Worm (Caenorhabditis elegans) whole organism, L1 larva: ENCODE data around the gene Y53G8AR.9.

ENCODE experiments used
- F16B12.6 ChIP-seq: fragments of 150-350 bp; optimal IDR thresholded peaks from 2 replicates; lab custom pipeline; 2014; ENCODE audit warnings: missing biosample characterization, missing genetic modification characterization
- alr-1 ChIP-seq: fragments of 200-800 bp; sonication (Bioruptor generic); optimal IDR thresholded peaks from 2 replicates; lab custom pipeline; 2018; ENCODE audit warnings: borderline replicate concordance, mild to moderate bottlenecking, missing genetic modification characterization, missing compliant biosample characterization
- blmp-1 ChIP-seq: fragments of 150-350 bp; optimal IDR thresholded peaks from 2 replicates; lab custom pipeline; 2014; ENCODE audit warnings: missing biosample characterization, missing genetic modification characterization
- ceh-90 ChIP-seq: sonication (generic microtip); optimal IDR thresholded peaks from 2 replicates; lab custom pipeline; 2016; ENCODE audit warnings: missing genetic modification characterization, missing compliant biosample characterization
- efl-1 ChIP-seq, 4 experiments: fragments of 150-350 bp; optimal IDR thresholded peaks in 3 of 4; peaks in 1 of 4; 1 replicate in 1 of 4; 2 replicates in 3 of 4; lab custom pipeline; 2014; ENCODE audit warnings: missing biosample characterization in 2 of 4, missing genetic modification characterization in 2 of 4, missing genetic modification reagents in 2 of 4
- efl-3 ChIP-seq: fragments of 200-800 bp; sonication (Bioruptor generic); optimal IDR thresholded peaks from 2 replicates; lab custom pipeline; 2018; ENCODE audit warnings: mild to moderate bottlenecking, missing genetic modification characterization, missing compliant biosample characterization
- egl-13 ChIP-seq: sonication (generic microtip); optimal IDR thresholded peaks from 2 replicates; lab custom pipeline; 2016; ENCODE audit warnings: missing genotype, missing genetic modification reagents, missing genetic modification characterization, missing compliant biosample characterization
- elt-2 ChIP-seq: sonication (generic microtip); optimal IDR thresholded peaks from 2 replicates; lab custom pipeline; 2016; ENCODE audit warnings: missing genetic modification characterization, mild to moderate bottlenecking, inconsistent platforms, missing compliant biosample characterization, missing genetic modification reagents
- elt-3 ChIP-seq, 6 experiments: fragments of 150-350 bp in 1 of 6; sonication (generic microtip); optimal IDR thresholded peaks; 2 replicates each; lab custom pipeline; 2017 to 2018; ENCODE audit warnings: missing biosample characterization in 6 of 6, missing genetic modification characterization in 6 of 6, inconsistent platforms in 1 of 6
- grh-1 ChIP-seq: fragments of 200-800 bp; sonication (Bioruptor generic); IDR thresholded peaks from 2 replicates; pipeline ENCODE4 v1.3.6; 2022; ENCODE audit warnings: missing genetic modification reagents, missing genetic modification characterization, missing compliant biosample characterization
- jun-1 ChIP-seq: fragments of 150-350 bp; optimal IDR thresholded peaks from 2 replicates; lab custom pipeline; 2014; ENCODE audit warnings: missing biosample characterization, missing genetic modification reagents, missing genetic modification characterization
- lin-14 ChIP-seq: fragments of 200-800 bp; sonication (Bioruptor generic); optimal IDR thresholded peaks from 2 replicates; lab custom pipeline; 2018; ENCODE audit warnings: mild to moderate bottlenecking, missing genetic modification characterization, moderate library complexity, missing compliant biosample characterization
- lin-35 ChIP-seq, 2 experiments: fragments of 150-350 bp; optimal IDR thresholded peaks; 2 replicates each; lab custom pipeline; 2014; ENCODE audit warnings: missing biosample characterization in 2 of 2, missing genetic modification characterization in 2 of 2, missing genetic modification reagents in 2 of 2
- lir-3 ChIP-seq: sonication (generic microtip); optimal IDR thresholded peaks from 2 replicates; lab custom pipeline; 2016; ENCODE audit warnings: mild to moderate bottlenecking, missing genetic modification characterization, moderate library complexity, missing compliant biosample characterization; ENCODE audit not compliant: poor library complexity
- lsy-2 ChIP-seq, 2 experiments: fragments of 150-350 bp; optimal IDR thresholded peaks; 2 replicates each; lab custom pipeline; 2014; ENCODE audit warnings: missing biosample characterization in 2 of 2, missing genetic modification characterization in 2 of 2
- mab-9 ChIP-seq: fragments of 200-800 bp; sonication (Bioruptor generic); IDR thresholded peaks from 2 replicates; pipeline ENCODE4 v1.3.6; 2022; ENCODE audit warnings: missing genetic modification reagents, missing genetic modification characterization, missing compliant biosample characterization
- mdl-1 ChIP-seq, 2 experiments: fragments of 150-350 bp; optimal IDR thresholded peaks; 2 replicates each; lab custom pipeline; 2014 to 2017; ENCODE audit warnings: missing biosample characterization in 2 of 2, missing genetic modification characterization in 2 of 2, inconsistent platforms in 1 of 2
- mef-2 ChIP-seq: fragments of 150-350 bp; optimal IDR thresholded peaks from 2 replicates; lab custom pipeline; 2014; ENCODE audit warnings: missing biosample characterization, missing genetic modification characterization
- nhr-20 ChIP-seq: sonication (generic microtip); optimal IDR thresholded peaks from 2 replicates; lab custom pipeline; 2016; ENCODE audit warnings: mild to moderate bottlenecking, missing genetic modification characterization, missing compliant biosample characterization
- nhr-71 ChIP-seq: sonication (generic microtip); optimal IDR thresholded peaks from 2 replicates; lab custom pipeline; 2016; ENCODE audit warnings: mild to moderate bottlenecking, missing genetic modification characterization, moderate library complexity, missing compliant biosample characterization
- nhr-84 ChIP-seq: sonication (generic microtip); optimal IDR thresholded peaks from 2 replicates; lab custom pipeline; 2017; ENCODE audit warnings: missing biosample characterization, missing genetic modification characterization
- nhr-85 ChIP-seq: sonication (generic microtip); peaks from one replicate; lab custom pipeline; 2016; ENCODE audit warnings: missing genetic modification characterization, inconsistent platforms, missing compliant biosample characterization
- nhr-90 ChIP-seq: sonication (generic microtip); optimal IDR thresholded peaks from 2 replicates; lab custom pipeline; 2016; ENCODE audit warnings: mild to moderate bottlenecking, missing genetic modification characterization, missing compliant biosample characterization; ENCODE audit not compliant: poor library complexity
- pag-3 ChIP-seq: sonication (generic microtip); optimal IDR thresholded peaks from 2 replicates; lab custom pipeline; 2017; ENCODE audit warnings: missing genetic modification characterization, mild to moderate bottlenecking, missing compliant biosample characterization, antibody characterized with exemption, borderline replicate concordance; ENCODE audit not compliant: insufficient read depth
- pqm-1 ChIP-seq: sonication (generic microtip); optimal IDR thresholded peaks from 3 replicates; lab custom pipeline; 2017; ENCODE audit warnings: missing biosample characterization, missing genetic modification characterization
- sup-37 ChIP-seq: fragments of 200-800 bp; sonication (Bioruptor generic); optimal IDR thresholded peaks from 2 replicates; lab custom pipeline; 2018; ENCODE audit warnings: mild to moderate bottlenecking, missing genetic modification characterization, missing compliant biosample characterization
- tlp-1 ChIP-seq: fragments of 150-350 bp; optimal IDR thresholded peaks from 2 replicates; lab custom pipeline; 2014; ENCODE audit warnings: missing biosample characterization, missing genetic modification characterization
- unc-30 ChIP-seq: sonication (generic microtip); optimal IDR thresholded peaks from 2 replicates; lab custom pipeline; 2017; ENCODE audit warnings: missing biosample characterization, missing genetic modification characterization
- unc-86 ChIP-seq: sonication (generic microtip); optimal IDR thresholded peaks from 2 replicates; lab custom pipeline; 2016; ENCODE audit warnings: missing genetic modification characterization, missing compliant biosample characterization
- zag-1 ChIP-seq: fragments of 150-350 bp; optimal IDR thresholded peaks from 2 replicates; lab custom pipeline; 2014; ENCODE audit warnings: missing biosample characterization, missing genetic modification characterization
- zip-4 ChIP-seq: fragments of 200-800 bp; sonication (Bioruptor generic); optimal IDR thresholded peaks from 2 replicates; lab custom pipeline; 2018; ENCODE audit warnings: mild to moderate bottlenecking, missing genetic modification characterization, moderate library complexity, missing compliant biosample characterization
- ztf-11 ChIP-seq, 2 experiments: sonication (generic microtip); optimal IDR thresholded peaks; 2 replicates each; lab custom pipeline; 2016 to 2017; ENCODE audit warnings: missing genetic modification characterization in 2 of 2, missing biosample characterization in 1 of 2, missing compliant biosample characterization in 1 of 2

The Y53G8AR.9 gene

ce11 chrIII:3321145-3321544, at the start of gene Y53G8AR.9:
Gene Y53G8AR.9 (minus strand): TSS chrIII:3321245.
- TF ChIP-seq ceh-90 (no peak), sup-37 (GFP tag; lab: Kevin White, UChicago) (no peak), unc-30 (tag; lab: Kevin White, UChicago) (no peak), lin-35 (GFP tag; optimal IDR thresholded peaks at IDR 0.05; lab: Kevin White, UChicago) (no peak), zag-1 (tag; lab: Kevin White, UChicago) (no peak), efl-3 (GFP tag; lab: Kevin White, UChicago) (no peak), elt-3 (tag; optimal IDR thresholded peaks at IDR 0.05; lab: Kevin White, UChicago) (no peak), zip-4 (GFP tag; lab: Kevin White, UChicago) (no peak), grh-1 (GFP tag; lab: Robert Waterston, UW) (no peak), jun-1 (no peak), F16B12.6 (tag; lab: Kevin White, UChicago) (no peak)

- TF ChIP-seq elt-2 (tag; lab: Kevin White, UChicago) (peak; percentile 48), egl-13 (no peak)
Observed at ce11 chrIII:3370770-3371169, 49.7 kb upstream of the Y53G8AR.9 start.

ce11 chrIII:3370054-3370453, 49.0 kb upstream of the Y53G8AR.9 start, which contains the start of gene prk-2:
Gene prk-2 (minus strand): TSS chrIII:3370209.
- TF ChIP-seq tlp-1 (tag; lab: Kevin White, UChicago) (peak; percentile 76), nhr-90 (tag; lab: Kevin White, UChicago) (no peak), nhr-20 (tag; lab: Kevin White, UChicago) (peak; percentile 29), pqm-1 (tag; lab: Kevin White, UChicago) (peak; percentile 99), efl-1 (optimal IDR thresholded peaks at IDR 0.05; lab: Kevin White, UChicago) (no peak), efl-1 (GFP tag; optimal IDR thresholded peaks at IDR 0.05 in 1 of 2; lab: Kevin White, UChicago) (no peak), nhr-71 (tag; lab: Kevin White, UChicago) (peak; percentile 6), elt-2 (tag; lab: Kevin White, UChicago) (peak; percentile 99), unc-86 (tag; lab: Kevin White, UChicago) (no peak), blmp-1 (tag; lab: Kevin White, UChicago) (peak; percentile 21), lin-14 (GFP tag; lab: Kevin White, UChicago) (peak; percentile 10), pag-3 (tag; lab: Kevin White, UChicago) (no peak)
- TF ChIP-seq, all 84 proteins: peak for 7

- peak in 1 of 2 experiments; percentile 8 for TF ChIP-seq lin-35 (GFP tag; optimal IDR thresholded peaks at IDR 0.05; lab: Kevin White, UChicago)
- TF ChIP-seq lsy-2 (tag; optimal IDR thresholded peaks at IDR 0.05; lab: Kevin White, UChicago), result peak in 1 of 2 experiments; percentile 6
- peak; percentile 75 for TF ChIP-seq nhr-85 (tag; lab: Kevin White, UChicago)
- no peak for TF ChIP-seq nhr-84 (tag; lab: Kevin White, UChicago)
- TF ChIP-seq mdl-1 (tag; optimal IDR thresholded peaks at IDR 0.05; lab: Kevin White, UChicago), result peak in 1 of 2 experiments; percentile 49
- TF ChIP-seq nhr-90 (tag; lab: Kevin White, UChicago), result no peak
- TF ChIP-seq lin-14 (GFP tag; lab: Kevin White, UChicago), result peak; percentile 20
- peak; percentile 27 for TF ChIP-seq blmp-1 (tag; lab: Kevin White, UChicago)
Observed at ce11 chrIII:3367772-3368171, 46.7 kb upstream of the Y53G8AR.9 start.

ce11 chrIII:3360067-3360466, 39.0 kb upstream of the Y53G8AR.9 start:
- TF ChIP-seq mab-9 (GFP tag; lab: Robert Waterston, UW), result no peak
- TF ChIP-seq mef-2 (tag; lab: Kevin White, UChicago), result no peak
- TF ChIP-seq ztf-11 (tag; optimal IDR thresholded peaks at IDR 0.05; lab: Kevin White, UChicago), result no peak
- no peak for TF ChIP-seq elt-3 (tag; optimal IDR thresholded peaks at IDR 0.05; lab: Kevin White, UChicago)
- no peak for TF ChIP-seq alr-1 (tag; lab: Kevin White, UChicago)
- peak; percentile 3 for TF ChIP-seq nhr-85 (tag; lab: Kevin White, UChicago)
- no peak for TF ChIP-seq lir-3 (tag; lab: Kevin White, UChicago)
